Worm (Caenorhabditis elegans): ENCODE measurements around the gene lin-5.
A peak's percentile ranks its signal among the peaks of the same experiment; 100 is the strongest.

Gene lin-5

ce11 chrII:7836613-7837226 lies 23.7 kb upstream of the lin-5 start:
- TF ChIP-seq isw-1 (GFP tag; IDR thresholded peaks at IDR 0.05), result no peak
- no peak for TF ChIP-seq ces-1 (GFP tag; optimal IDR thresholded peaks at IDR 0.05)
- TF ChIP-seq F16B12.6 (tag; optimal IDR thresholded peaks at IDR 0.05), result no peak
- TF ChIP-seq fos-1 (tag; optimal IDR thresholded peaks at IDR 0.05), result no peak
- TF ChIP-seq ceh-90 (tag; optimal IDR thresholded peaks at IDR 0.05), result no peak
- TF ChIP-seq nhr-47 (tag; optimal IDR thresholded peaks at IDR 0.05), result peak; percentile 47
- TF ChIP-seq nhr-19 (GFP tag; conservative IDR thresholded peaks at IDR 0.05), result peak; percentile 80
- peak in 1 of 2 experiments; percentile 61 for TF ChIP-seq mdl-1 (tag; optimal IDR thresholded peaks at IDR 0.05)
- TF ChIP-seq mef-2 (tag; optimal IDR thresholded peaks at IDR 0.05), result no peak
- TF ChIP-seq nhr-85 (tag), result peak; percentile 36
- no peak for TF ChIP-seq alr-1 (tag; optimal IDR thresholded peaks at IDR 0.05; ENCODE audit: borderline replicate concordance)
- peak; percentile 30 for TF ChIP-seq sup-37 (GFP tag; optimal IDR thresholded peaks at IDR 0.05)
- no peak for TF ChIP-seq ceh-82 (tag; optimal IDR thresholded peaks at IDR 0.05)
- TF ChIP-seq tlp-1 (tag; optimal IDR thresholded peaks at IDR 0.05), result no peak
- TF ChIP-seq aly-2 (tag; optimal IDR thresholded peaks at IDR 0.05), result no peak
- no peak for TF ChIP-seq snpc-4 (tag; optimal IDR thresholded peaks at IDR 0.05)
- TF ChIP-seq unc-30 (tag; optimal IDR thresholded peaks at IDR 0.05), result no peak
- no peak for TF ChIP-seq skn-1 (tag; optimal IDR thresholded peaks at IDR 0.05)
- no peak for TF ChIP-seq zip-4 (GFP tag; optimal IDR thresholded peaks at IDR 0.05)
- TF ChIP-seq jun-1 (tag; optimal IDR thresholded peaks at IDR 0.05), result no peak
- TF ChIP-seq unc-130 (tag; optimal IDR thresholded peaks at IDR 0.05), result peak; percentile 69
- no peak for TF ChIP-seq nhr-28 (tag; optimal IDR thresholded peaks at IDR 0.05)
- peak; percentile 91 for TF ChIP-seq lin-14 (GFP tag; optimal IDR thresholded peaks at IDR 0.05)
- TF ChIP-seq nhr-77 (tag; optimal IDR thresholded peaks at IDR 0.05), result no peak
- TF ChIP-seq unc-98 (GFP tag; IDR thresholded peaks at IDR 0.05), result peak; percentile 60
- TF ChIP-seq aha-1 (tag; optimal IDR thresholded peaks at IDR 0.05), result no peak
- TF ChIP-seq Y116A8C.19 (tag; optimal IDR thresholded peaks at IDR 0.05; ENCODE audit: borderline replicate concordance), result no peak
- TF ChIP-seq nhr-11 (tag; optimal IDR thresholded peaks at IDR 0.05), result no peak
- TF ChIP-seq pag-3 (tag; optimal IDR thresholded peaks at IDR 0.05; ENCODE audit: borderline replicate concordance, insufficient read depth), result no peak
- peak; percentile 88 for TF ChIP-seq lin-39 (tag; optimal IDR thresholded peaks at IDR 0.05)
- TF ChIP-seq sox-4 (tag; optimal IDR thresholded peaks at IDR 0.05), result no peak
- TF ChIP-seq dpl-1 (GFP tag; optimal IDR thresholded peaks at IDR 0.05), result peak in 1 of 3 experiments; percentile 13
- no peak for TF ChIP-seq ceh-88 (GFP tag; IDR thresholded peaks at IDR 0.05)
- TF ChIP-seq elt-3 (tag; optimal IDR thresholded peaks at IDR 0.05), result no peak
- no peak for TF ChIP-seq unc-86 (tag; optimal IDR thresholded peaks at IDR 0.05)
- TF ChIP-seq mab-9 (GFP tag; IDR thresholded peaks at IDR 0.05), result no peak
- peak; percentile 49 for TF ChIP-seq lir-3 (tag; optimal IDR thresholded peaks at IDR 0.05; ENCODE audit: poor library complexity)
- TF ChIP-seq fkh-8 (tag; optimal IDR thresholded peaks at IDR 0.05), result no peak
- no peak for TF ChIP-seq pqm-1 (tag; optimal IDR thresholded peaks at IDR 0.05)
- TF ChIP-seq nhr-20 (tag; optimal IDR thresholded peaks at IDR 0.05), result peak; percentile 84
- TF ChIP-seq blmp-1 (tag; optimal IDR thresholded peaks at IDR 0.05), result no peak
- TF ChIP-seq hlh-17 (GFP tag; optimal IDR thresholded peaks at IDR 0.05; ENCODE audit: borderline replicate concordance), result no peak
- TF ChIP-seq elt-2 (tag; optimal IDR thresholded peaks at IDR 0.05), result no peak
- TF ChIP-seq fkh-4 (tag; optimal IDR thresholded peaks at IDR 0.05; ENCODE audit: borderline replicate concordance), result no peak
- no peak for TF ChIP-seq dsc-1 (tag; optimal IDR thresholded peaks at IDR 0.05)
- peak; percentile 64 for TF ChIP-seq swsn-7 (tag; optimal IDR thresholded peaks at IDR 0.05)
- TF ChIP-seq sptf-1 (tag; optimal IDR thresholded peaks at IDR 0.05), result no peak
- no peak for TF ChIP-seq hpl-2 (GFP tag; optimal IDR thresholded peaks at IDR 0.05)
- no peak for TF ChIP-seq unc-62 (GFP tag; optimal IDR thresholded peaks at IDR 0.05)
- TF ChIP-seq ama-1 (optimal IDR thresholded peaks at IDR 0.05), result no peak
- TF ChIP-seq fkh-10 (GFP tag; optimal IDR thresholded peaks at IDR 0.05), result no peak
- TF ChIP-seq zag-1 (tag; optimal IDR thresholded peaks at IDR 0.05), result no peak
- peak; percentile 28 for TF ChIP-seq C04F5.9 (tag; optimal IDR thresholded peaks at IDR 0.05)
